Fruit fly (Drosophila melanogaster) whole organism, embryonic: ENCODE measurements around the gene Cht2.

Source experiments
- Ada2b ChIP-seq: fragments of 200-800 bp; sonication (Bioruptor generic); IDR thresholded peaks from 2 replicates; pipeline ENCODE4 v1.3.6; 2022; ENCODE audit warnings: missing biosample characterization, missing genetic modification characterization
- Adf1 ChIP-seq: fragments of 200-800 bp; sonication (Bioruptor generic); IDR thresholded peaks from 2 replicates; pipeline ENCODE4 v1.3.6; 2022; ENCODE audit warnings: missing biosample characterization, missing genetic modification characterization
- Atf-2 ChIP-seq: fragments of 200-800 bp; sonication (Bioruptor generic); optimal IDR thresholded peaks from 2 replicates; lab custom pipeline; 2016; ENCODE audit warnings: missing biosample characterization, missing genetic modification characterization
- Bdp1 ChIP-seq: fragments of 200-800 bp; sonication (Bioruptor generic); optimal IDR thresholded peaks from 3 replicates; lab custom pipeline; 2016; ENCODE audit warnings: missing biosample characterization, missing genetic modification characterization
- BtbVII ChIP-seq: fragments of 200-800 bp; sonication (Bioruptor generic); optimal IDR thresholded peaks from 3 replicates; lab custom pipeline; 2017; ENCODE audit warnings: missing biosample characterization, mild to moderate bottlenecking, missing genetic modification characterization
- CG10321 ChIP-seq: fragments of 200-800 bp; sonication (Bioruptor generic); IDR thresholded peaks from 2 replicates; pipeline ENCODE4 v1.3.6; 2022; ENCODE audit warnings: missing biosample characterization, missing genetic modification characterization
- CG10543 ChIP-seq: fragments of 200-800 bp; sonication (Bioruptor generic); optimal IDR thresholded peaks from 3 replicates; lab custom pipeline; 2017; ENCODE audit warnings: missing biosample characterization, mild to moderate bottlenecking, missing genetic modification characterization, moderate library complexity
- CG12155 ChIP-seq: fragments of 200-800 bp; sonication (Bioruptor generic); optimal IDR thresholded peaks from 3 replicates; lab custom pipeline; 2016; ENCODE audit warnings: missing biosample characterization, missing genetic modification characterization
- CG13287 ChIP-seq: fragments of 200-800 bp; sonication (Bioruptor generic); IDR thresholded peaks from 2 replicates; pipeline ENCODE4 v1.3.6; 2022; ENCODE audit warnings: missing biosample characterization, missing genetic modification characterization; ENCODE audit not compliant: partially characterized antibody
- CG13624 ChIP-seq: fragments of 200-800 bp; sonication (Bioruptor generic); optimal IDR thresholded peaks from 2 replicates; lab custom pipeline; 2016; ENCODE audit warnings: missing biosample characterization, missing genetic modification characterization
- CG1529 ChIP-seq: fragments of 200-800 bp; sonication (Bioruptor generic); optimal IDR thresholded peaks from 3 replicates; lab custom pipeline; 2018; ENCODE audit warnings: missing biosample characterization, missing genetic modification characterization
- CG2199 ChIP-seq: fragments of 200-800 bp; sonication (Bioruptor generic); IDR thresholded peaks from 3 replicates; pipeline ENCODE4 v1.3.6; 2022; ENCODE audit warnings: missing biosample characterization, missing genetic modification characterization
- CG32772 ChIP-seq: fragments of 200-800 bp; sonication (Bioruptor generic); IDR thresholded peaks from 2 replicates; pipeline ENCODE4 v1.3.6; 2022; ENCODE audit warnings: missing biosample characterization, missing genetic modification characterization
- CG33213 ChIP-seq: fragments of 200-800 bp; sonication (Bioruptor generic); optimal IDR thresholded peaks from 3 replicates; lab custom pipeline; 2016; ENCODE audit warnings: missing biosample characterization, missing genetic modification characterization
- CG3847 ChIP-seq: fragments of 200-800 bp; sonication (Bioruptor generic); IDR thresholded peaks from 2 replicates; pipeline ENCODE4 v1.3.6; 2022; ENCODE audit warnings: missing biosample characterization, missing genetic modification characterization
- CG3995 ChIP-seq: fragments of 200-800 bp; sonication (Bioruptor generic); optimal IDR thresholded peaks from 3 replicates; lab custom pipeline; 2016; ENCODE audit warnings: missing biosample characterization, missing genetic modification characterization
- CG6791 ChIP-seq: fragments of 200-800 bp; sonication (Bioruptor generic); IDR thresholded peaks from 3 replicates; pipeline ENCODE4 v1.3.6; 2022; ENCODE audit warnings: missing biosample characterization, missing genetic modification characterization; ENCODE audit not compliant: partially characterized antibody
- CG8281 ChIP-seq: fragments of 200-800 bp; sonication (Bioruptor generic); optimal IDR thresholded peaks from 2 replicates; lab custom pipeline; 2018; ENCODE audit warnings: missing biosample characterization, mild to moderate bottlenecking, missing genetic modification characterization, moderate library complexity
- CG9817 ChIP-seq: fragments of 200-800 bp; sonication (Bioruptor generic); optimal IDR thresholded peaks from 2 replicates; lab custom pipeline; 2018; ENCODE audit warnings: missing biosample characterization, mild to moderate bottlenecking, missing genetic modification characterization, moderate library complexity
- Deaf1 ChIP-seq: fragments of 200-800 bp; optimal IDR thresholded peaks from 3 replicates; lab custom pipeline; 2019; ENCODE audit warnings: missing biosample characterization, mild to moderate bottlenecking, missing genetic modification characterization, moderate library complexity
- HLHmδ ChIP-seq: fragments of 200-800 bp; sonication (Bioruptor generic); optimal IDR thresholded peaks from 2 replicates; lab custom pipeline; 2018; ENCODE audit warnings: missing biosample characterization, mild to moderate bottlenecking, missing genetic modification characterization, moderate library complexity
- Hsf ChIP-seq: fragments of 200-800 bp; sonication (Bioruptor generic); optimal IDR thresholded peaks from 3 replicates; lab custom pipeline; 2016; ENCODE audit warnings: missing biosample characterization, missing genetic modification characterization
- Meics ChIP-seq: fragments of 200-800 bp; sonication (Bioruptor generic); optimal IDR thresholded peaks from 2 replicates; lab custom pipeline; 2017; ENCODE audit warnings: missing biosample characterization, mild to moderate bottlenecking, missing genetic modification characterization
- Nf-YC ChIP-seq: fragments of 200-800 bp; optimal IDR thresholded peaks from 3 replicates; lab custom pipeline; 2019; ENCODE audit warnings: missing biosample characterization, mild to moderate bottlenecking, missing genetic modification characterization, moderate library complexity
- Ptx1 ChIP-seq: fragments of 200-800 bp; sonication (Bioruptor generic); IDR thresholded peaks from 2 replicates; pipeline ENCODE4 v1.3.6; 2022; ENCODE audit warnings: missing biosample characterization, missing genetic modification characterization
- Side ChIP-seq: fragments of 200-800 bp; sonication (Bioruptor generic); optimal IDR thresholded peaks from 2 replicates; lab custom pipeline; 2016; ENCODE audit warnings: missing biosample characterization, missing genetic modification characterization
- Ssrp ChIP-seq: fragments of 200-800 bp; sonication (Bioruptor generic); optimal IDR thresholded peaks from 2 replicates; lab custom pipeline; 2018; ENCODE audit warnings: missing biosample characterization, mild to moderate bottlenecking, missing genetic modification characterization, moderate library complexity
- Stat92E ChIP-seq, 3 experiments: fragments of >200 bp in 2 of 3; fragments of 200-800 bp in 1 of 3; sonication (Bioruptor generic) in 1 of 3; optimal IDR thresholded peaks; 2 replicates each; lab custom pipeline; 2017 to 2019; ENCODE audit warnings: missing biosample characterization in 3 of 3, missing genetic modification characterization in 3 of 3, mild to moderate bottlenecking in 1 of 3, moderate library complexity in 1 of 3
- Trl ChIP-seq, 3 experiments: fragments of >200 bp in 2 of 3; fragments of 200-800 bp in 1 of 3; sonication (Bioruptor generic) in 1 of 3; optimal IDR thresholded peaks; 2 replicates in 1 of 3; 3 replicates in 2 of 3; lab custom pipeline; 2016 to 2017; ENCODE audit warnings: missing biosample characterization in 1 of 3, missing genetic modification characterization in 1 of 3
- ac ChIP-seq: fragments of 200-800 bp; sonication (Bioruptor generic); optimal IDR thresholded peaks from 3 replicates; lab custom pipeline; 2017; ENCODE audit warnings: missing biosample characterization, mild to moderate bottlenecking, missing genetic modification characterization
- ash1 ChIP-seq: fragments of 200-800 bp; sonication (Bioruptor generic); optimal IDR thresholded peaks from 2 replicates; lab custom pipeline; 2018; ENCODE audit warnings: missing biosample characterization, mild to moderate bottlenecking, missing genetic modification characterization
- ato ChIP-seq: fragments of 200-800 bp; sonication (Bioruptor generic); IDR thresholded peaks from 2 replicates; pipeline ENCODE4 v1.3.6; 2022; ENCODE audit warnings: missing biosample characterization, missing genetic modification characterization; ENCODE audit not compliant: partially characterized antibody
- cas ChIP-seq: fragments of 200-800 bp; sonication (Bioruptor generic); IDR thresholded peaks from 2 replicates; pipeline ENCODE4 v1.3.6; 2022; ENCODE audit warnings: missing biosample characterization, missing genetic modification characterization
- caup ChIP-seq: fragments of 200-800 bp; sonication (Bioruptor generic); optimal IDR thresholded peaks from 3 replicates; lab custom pipeline; 2017; ENCODE audit warnings: missing biosample characterization, mild to moderate bottlenecking, missing genetic modification characterization, moderate library complexity; ENCODE audit not compliant: severe bottlenecking
- crp ChIP-seq, 2 experiments: fragments of 200-800 bp; sonication (Bioruptor generic); optimal IDR thresholded peaks; 2 replicates in 1 of 2; 3 replicates in 1 of 2; lab custom pipeline; 2017; ENCODE audit warnings: missing biosample characterization in 2 of 2, missing genetic modification characterization in 2 of 2, mild to moderate bottlenecking in 1 of 2, moderate library complexity in 1 of 2
- h ChIP-seq: fragments of >200 bp; optimal IDR thresholded peaks from 2 replicates; lab custom pipeline; 2017
- ind ChIP-seq: fragments of 200-800 bp; sonication (Bioruptor generic); optimal IDR thresholded peaks from 3 replicates; lab custom pipeline; 2016; ENCODE audit warnings: missing biosample characterization, missing genetic modification characterization
- inv ChIP-seq: fragments of 200-800 bp; sonication (Bioruptor generic); IDR thresholded peaks from 2 replicates; pipeline ENCODE4 v1.3.6; 2022; ENCODE audit warnings: missing biosample characterization, missing genetic modification characterization; ENCODE audit not compliant: partially characterized antibody
- lab ChIP-seq: fragments of 200-800 bp; sonication (Bioruptor generic); optimal IDR thresholded peaks from 3 replicates; lab custom pipeline; 2017; ENCODE audit warnings: missing biosample characterization, missing genetic modification characterization, mild to moderate bottlenecking, moderate library complexity, missing genetic modification reagents
- odd ChIP-seq: fragments of 200-800 bp; sonication (Bioruptor generic); optimal IDR thresholded peaks from 2 replicates; lab custom pipeline; 2017; ENCODE audit warnings: missing biosample characterization, mild to moderate bottlenecking, missing genetic modification characterization
- otp ChIP-seq: fragments of 200-800 bp; sonication (Bioruptor generic); IDR thresholded peaks from 3 replicates; pipeline ENCODE4, ENCODE4 v1.3.6; 2022; ENCODE audit warnings: missing biosample characterization, missing genetic modification characterization
- pzg ChIP-seq: fragments of 200-800 bp; sonication (Bioruptor generic); optimal IDR thresholded peaks from 3 replicates; lab custom pipeline; 2018; ENCODE audit warnings: missing biosample characterization, mild to moderate bottlenecking, missing genetic modification characterization, moderate library complexity
- repo ChIP-seq: fragments of 200-800 bp; sonication (Bioruptor generic); optimal IDR thresholded peaks from 2 replicates; lab custom pipeline; 2016; ENCODE audit warnings: missing biosample characterization, missing genetic modification characterization
- row ChIP-seq: fragments of 200-800 bp; sonication (Bioruptor generic); IDR thresholded peaks from 3 replicates; pipeline ENCODE4 v1.3.6; 2022; ENCODE audit warnings: missing biosample characterization, missing genetic modification characterization
- sc ChIP-seq, 3 experiments: fragments of >200 bp in 2 of 3; fragments of 200-800 bp in 1 of 3; sonication (Bioruptor generic) in 1 of 3; optimal IDR thresholded peaks; 2 replicates in 2 of 3; 3 replicates in 1 of 3; lab custom pipeline; 2017; ENCODE audit warnings: mild to moderate bottlenecking in 1 of 3, missing biosample characterization in 1 of 3, missing genetic modification characterization in 1 of 3, missing genetic modification reagents in 1 of 3
- twi ChIP-seq: fragments of 200-800 bp; optimal IDR thresholded peaks from 2 replicates; lab custom pipeline; 2019; ENCODE audit warnings: missing biosample characterization, mild to moderate bottlenecking, missing genetic modification characterization, moderate library complexity
- vvl ChIP-seq: fragments of 200-800 bp; sonication (Bioruptor generic); IDR thresholded peaks from 2 replicates; pipeline ENCODE4 v1.3.6; 2022; ENCODE audit warnings: missing biosample characterization, missing genetic modification characterization

Cht2 gene

dm6 chr3L:1774713-1775648 is 19.2 kb upstream of the Cht2 start, which contains the start of the genes CG13933 and PolD2 (continued):
- peak; percentile 90 for TF ChIP-seq cas (GFP tag; lab: Robert Waterston, UW)
- TF ChIP-seq pzg (GFP tag; lab: Kevin White, UChicago) = peak; percentile 23
- peak; percentile 86 for TF ChIP-seq Adf1 (GFP tag; lab: Robert Waterston, UW)
- peak; percentile 92 for TF ChIP-seq CG1529
- TF ChIP-seq Ptx1 = peak; percentile 99
- peak; percentile 95 for TF ChIP-seq caup (GFP tag; lab: Kevin White, UChicago)
- TF ChIP-seq ind = peak; percentile 88
- TF ChIP-seq ac (GFP tag; lab: Kevin White, UChicago) = peak; percentile 95
- peak; percentile 89 for TF ChIP-seq CG2199 (GFP tag; lab: Robert Waterston, UW)
- peak; percentile 74 for TF ChIP-seq Side
- TF ChIP-seq Bdp1 (GFP tag; lab: Kevin White, UChicago) = peak; percentile 63
- TF ChIP-seq Stat92E (GFP tag; optimal IDR thresholded peaks at IDR 0.05; lab: Kevin White, UChicago) = peak in 1 of 3 experiments; percentile 95
- peak; percentile 100 for TF ChIP-seq row
- TF ChIP-seq Deaf1 (tag; lab: Kevin White, UChicago) = no peak
- no peak for TF ChIP-seq BtbVII
- no peak for TF ChIP-seq Nf-YC
- TF ChIP-seq CG12155 (GFP tag; lab: Kevin White, UChicago) = peak; percentile 95
- no peak for TF ChIP-seq Trl (optimal IDR thresholded peaks at IDR 0.05; lab: Kevin White, UChicago)
- TF ChIP-seq Trl (GFP tag; optimal IDR thresholded peaks at IDR 0.05; lab: Kevin White, UChicago) = peak; percentile 64
- TF ChIP-seq HLHmδ (GFP tag; lab: Kevin White, UChicago) = no peak
- peak; percentile 95 for TF ChIP-seq Ada2b (GFP tag; lab: Robert Waterston, UW)
- peak; percentile 83 for TF ChIP-seq CG6791 (GFP tag; lab: Robert Waterston, UW)
- TF ChIP-seq CG10543 = peak; percentile 90
- TF ChIP-seq CG3847 = peak; percentile 98
- TF ChIP-seq CG3995 (GFP tag; lab: Kevin White, UChicago) = no peak
- TF ChIP-seq CG8281 = no peak
- TF ChIP-seq Atf-2 (GFP tag; lab: Kevin White, UChicago) = peak; percentile 84
- peak; percentile 86 for TF ChIP-seq CG13287 (GFP tag; lab: Robert Waterston, UW)
- peak; percentile 95 for TF ChIP-seq vvl
- peak; percentile 90 for TF ChIP-seq Hsf (GFP tag; lab: Kevin White, UChicago)
- TF ChIP-seq CG32772 (GFP tag; lab: Robert Waterston, UW) = peak; percentile 98
- TF ChIP-seq sc (optimal IDR thresholded peaks at IDR 0.05; lab: Kevin White, UChicago) = no peak
- TF ChIP-seq sc (GFP tag; optimal IDR thresholded peaks at IDR 0.05; lab: Kevin White, UChicago) = peak; percentile 96
- TF ChIP-seq repo (GFP tag; lab: Kevin White, UChicago) = no peak
- TF ChIP-seq CG10321 (GFP tag; lab: Robert Waterston, UW) = peak; percentile 85
- TF ChIP-seq CG33213 (GFP tag; lab: Kevin White, UChicago) = no peak
- TF ChIP-seq CG13624 = no peak
- TF ChIP-seq ash1 (GFP tag; lab: Kevin White, UChicago) = no peak
- peak; percentile 97 for TF ChIP-seq CG9817 (tag; lab: Kevin White, UChicago)
- peak; percentile 98 for TF ChIP-seq otp (GFP tag; lab: Robert Waterston, UW)
- TF ChIP-seq crp (GFP tag; optimal IDR thresholded peaks at IDR 0.05; lab: Kevin White, UChicago) = peak; percentile 25 to 74
- peak; percentile 64 for TF ChIP-seq inv (GFP tag; lab: Robert Waterston, UW)
- no peak for TF ChIP-seq h (lab: Kevin White, UChicago)
- no peak for TF ChIP-seq odd (GFP tag; lab: Kevin White, UChicago)
- TF ChIP-seq Meics = peak; percentile 88
- TF ChIP-seq Ssrp = peak; percentile 98
- TF ChIP-seq twi (tag; lab: Kevin White, UChicago) = peak; percentile 96
- TF ChIP-seq lab = peak; percentile 92
- no peak; the same call in 1 of the 2 replicates for TF ChIP-seq ato (GFP tag; lab: Robert Waterston, UW)
